Worm (Caenorhabditis elegans) whole organism, L1 larva: ENCODE results near the gene F27E5.8.

Experiments
- F16B12.6 ChIP-seq: fragments of 150-350 bp; optimal IDR thresholded peaks from 2 replicates; lab custom pipeline; 2014; ENCODE audit warnings: missing biosample characterization, missing genetic modification characterization
- blmp-1 ChIP-seq: fragments of 150-350 bp; optimal IDR thresholded peaks from 2 replicates; lab custom pipeline; 2014; ENCODE audit warnings: missing biosample characterization, missing genetic modification characterization
- ceh-82 ChIP-seq, 3 experiments: fragments of 150-350 bp in 1 of 3; sonication (generic microtip) in 2 of 3; optimal IDR thresholded peaks; 2 replicates each; lab custom pipeline; 2014 to 2017; ENCODE audit warnings: missing biosample characterization in 3 of 3, missing genetic modification characterization in 3 of 3
- fkh-10 ChIP-seq: sonication (generic microtip); optimal IDR thresholded peaks from 2 replicates; lab custom pipeline; 2017; ENCODE audit warnings: missing biosample characterization, missing genetic modification reagents, missing genetic modification characterization
- hpl-2 ChIP-seq: fragments of 150-350 bp; optimal IDR thresholded peaks from 2 replicates; lab custom pipeline; 2014; ENCODE audit warnings: missing biosample characterization, missing genetic modification reagents, missing genetic modification characterization
- irx-1 ChIP-seq: sonication (generic microtip); optimal IDR thresholded peaks from 2 replicates; lab custom pipeline; 2016; ENCODE audit warnings: missing genetic modification characterization, missing compliant biosample characterization
- lsy-2 ChIP-seq, 2 experiments: fragments of 150-350 bp; optimal IDR thresholded peaks; 2 replicates each; lab custom pipeline; 2014; ENCODE audit warnings: missing biosample characterization in 2 of 2, missing genetic modification characterization in 2 of 2
- rnt-1 ChIP-seq: sonication (generic microtip); optimal IDR thresholded peaks from 2 replicates; lab custom pipeline; 2016; ENCODE audit warnings: mild to moderate bottlenecking, missing genetic modification characterization, moderate library complexity, missing compliant biosample characterization
- tbx-2 ChIP-seq: sonication (generic microtip); optimal IDR thresholded peaks from 2 replicates; lab custom pipeline; 2016; ENCODE audit warnings: missing genetic modification characterization, missing compliant biosample characterization

DNA sequence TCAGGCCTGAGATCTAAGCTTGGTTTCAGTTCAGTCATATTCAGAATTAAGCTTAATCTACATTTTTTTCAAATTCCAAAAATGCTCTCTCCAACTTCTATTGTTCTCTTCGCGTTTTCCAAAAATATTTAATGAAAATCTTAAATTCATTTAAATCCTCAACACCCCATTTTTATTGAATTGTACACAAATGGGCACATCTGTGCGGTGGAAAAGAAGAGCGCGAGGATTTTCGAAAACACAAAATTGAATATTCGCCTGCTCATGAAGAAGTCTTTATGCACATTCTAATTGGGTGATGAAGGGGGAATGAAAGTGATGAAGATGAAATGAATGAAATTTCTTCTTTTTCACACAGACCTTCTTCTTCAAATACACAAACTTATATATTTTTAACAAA lies 42.8 kb downstream of the F27E5.8 start:
- TF ChIP-seq fkh-10 (no peak), ceh-82 (tag; optimal IDR thresholded peaks at IDR 0.05; lab: Kevin White, UChicago) (no peak), blmp-1 (tag; lab: Kevin White, UChicago) (no peak), F16B12.6 (tag; lab: Kevin White, UChicago) (no peak), tbx-2 (tag; lab: Kevin White, UChicago) (no peak), hpl-2 (GFP tag; lab: Kevin White, UChicago) (no peak), rnt-1 (tag; lab: Kevin White, UChicago) (no peak), lsy-2 (tag; optimal IDR thresholded peaks at IDR 0.05; lab: Kevin White, UChicago) (no peak), irx-1 (tag; lab: Kevin White, UChicago) (no peak)
